Worm (Caenorhabditis elegans) whole organism, L3 larva: ENCODE results near the gene lbp-9.

Experiments used
- R02D3.7 ChIP-seq: fragments of 150-350 bp; optimal IDR thresholded peaks from 2 replicates; lab custom pipeline; 2014; ENCODE audit warnings: missing biosample characterization, missing genetic modification characterization
- ZK546.5 ChIP-seq: sonication (generic microtip); optimal IDR thresholded peaks from 2 replicates; lab custom pipeline; 2017; ENCODE audit warnings: missing biosample characterization, missing genetic modification characterization
- aly-2 ChIP-seq: fragments of 150-350 bp; optimal IDR thresholded peaks from 2 replicates; lab custom pipeline; 2014; ENCODE audit warnings: missing biosample characterization, missing genetic modification characterization
- ama-1 ChIP-seq: fragments of 150-350 bp; optimal IDR thresholded peaks from 2 replicates; lab custom pipeline; 2018
- ceh-16 ChIP-seq: sonication (generic microtip); optimal IDR thresholded peaks from 2 replicates; lab custom pipeline; 2017; ENCODE audit warnings: missing biosample characterization, missing genetic modification characterization
- ceh-28 ChIP-seq: fragments of 150-350 bp; optimal IDR thresholded peaks from 2 replicates; lab custom pipeline; 2014; ENCODE audit warnings: missing biosample characterization, missing genetic modification reagents, missing genetic modification characterization
- ceh-9 ChIP-seq: sonication (generic microtip); optimal IDR thresholded peaks from 2 replicates; lab custom pipeline; 2018; ENCODE audit warnings: missing biosample characterization, missing genetic modification characterization
- egl-27 ChIP-seq: sonication (generic microtip); optimal IDR thresholded peaks from 4 replicates; lab custom pipeline; 2017; ENCODE audit warnings: missing biosample characterization, missing genetic modification reagents, missing genetic modification characterization
- egl-5 ChIP-seq: fragments of 150-350 bp; optimal IDR thresholded peaks from 2 replicates; lab custom pipeline; 2017; ENCODE audit warnings: missing biosample characterization, missing genetic modification reagents, missing genetic modification characterization, inconsistent platforms
- elt-1 ChIP-seq: fragments of 150-350 bp; optimal IDR thresholded peaks from 2 replicates; lab custom pipeline; 2014; ENCODE audit warnings: missing biosample characterization, missing genetic modification characterization
- elt-2 ChIP-seq: sonication (generic microtip); optimal IDR thresholded peaks from 2 replicates; lab custom pipeline; 2016; ENCODE audit warnings: missing genetic modification reagents, mild to moderate bottlenecking, missing genetic modification characterization, missing compliant biosample characterization
- elt-3 ChIP-seq, 3 experiments: fragments of 150-350 bp in 1 of 3; sonication (generic microtip) in 2 of 3; optimal IDR thresholded peaks; 2 replicates in 2 of 3; 4 replicates in 1 of 3; lab custom pipeline; 2014 to 2017; ENCODE audit warnings: missing biosample characterization in 3 of 3, missing genetic modification characterization in 3 of 3
- fkh-10 ChIP-seq: sonication (generic microtip); optimal IDR thresholded peaks from 2 replicates; lab custom pipeline; 2017; ENCODE audit warnings: missing biosample characterization, missing genetic modification reagents, missing genetic modification characterization
- fkh-2 ChIP-seq: fragments of 150-350 bp; optimal IDR thresholded peaks from 2 replicates; lab custom pipeline; 2014; ENCODE audit warnings: missing biosample characterization, missing genetic modification reagents, missing genetic modification characterization
- fos-1 ChIP-seq: fragments of 150-350 bp; optimal IDR thresholded peaks from 2 replicates; lab custom pipeline; 2014; ENCODE audit warnings: missing biosample characterization, missing genetic modification characterization
- hmg-11 ChIP-seq: sonication (generic microtip); optimal IDR thresholded peaks from 2 replicates; lab custom pipeline; 2016; ENCODE audit warnings: missing genetic modification characterization, missing compliant biosample characterization
- jun-1 ChIP-seq: fragments of 150-350 bp; optimal IDR thresholded peaks from 2 replicates; lab custom pipeline; 2014; ENCODE audit warnings: missing biosample characterization, missing genetic modification reagents, missing genetic modification characterization
- lin-15B ChIP-seq: fragments of 150-350 bp; optimal IDR thresholded peaks from 2 replicates; lab custom pipeline; 2014; ENCODE audit warnings: missing biosample characterization, missing genetic modification characterization
- lin-39 ChIP-seq: fragments of 150-350 bp; optimal IDR thresholded peaks from 2 replicates; lab custom pipeline; 2018; ENCODE audit warnings: missing biosample characterization, missing genetic modification reagents, missing genetic modification characterization
- lsy-12 ChIP-seq: sonication (generic microtip); optimal IDR thresholded peaks from 2 replicates; lab custom pipeline; 2016; ENCODE audit warnings: mild to moderate bottlenecking, missing genetic modification characterization, missing compliant biosample characterization
- mml-1 ChIP-seq: fragments of 150-350 bp; sonication (generic microtip); optimal IDR thresholded peaks from 3 replicates; lab custom pipeline; 2014; ENCODE audit warnings: missing biosample characterization, missing genetic modification characterization
- nfya-1 ChIP-seq: sonication (generic microtip); optimal IDR thresholded peaks from 2 replicates; lab custom pipeline; 2017; ENCODE audit warnings: missing genetic modification characterization, mild to moderate bottlenecking, missing compliant biosample characterization, antibody characterized with exemption, moderate library complexity; ENCODE audit not compliant: insufficient read depth
- nhr-11 ChIP-seq: fragments of 150-350 bp; optimal IDR thresholded peaks from 2 replicates; lab custom pipeline; 2014; ENCODE audit warnings: missing biosample characterization, missing genetic modification characterization
- nhr-12 ChIP-seq: fragments of 150-350 bp; optimal IDR thresholded peaks from 2 replicates; lab custom pipeline; 2014; ENCODE audit warnings: missing biosample characterization, missing genetic modification characterization
- nhr-23 ChIP-seq: fragments of 150-350 bp; optimal IDR thresholded peaks from 2 replicates; lab custom pipeline; 2014; ENCODE audit warnings: missing biosample characterization, missing genetic modification reagents, missing genetic modification characterization
- nhr-237 ChIP-seq: fragments of 150-350 bp; optimal IDR thresholded peaks from 2 replicates; lab custom pipeline; 2014; ENCODE audit warnings: missing biosample characterization, missing genetic modification characterization
- nhr-25 ChIP-seq: sonication (generic microtip); optimal IDR thresholded peaks from 2 replicates; lab custom pipeline; 2017; ENCODE audit warnings: missing biosample characterization, missing genetic modification characterization
- nhr-28 ChIP-seq: fragments of 150-350 bp; optimal IDR thresholded peaks from 2 replicates; lab custom pipeline; 2014; ENCODE audit warnings: missing biosample characterization, missing genetic modification characterization
- nhr-43 ChIP-seq: sonication (generic microtip); optimal IDR thresholded peaks from 2 replicates; lab custom pipeline; 2016; ENCODE audit warnings: mild to moderate bottlenecking, missing genetic modification characterization, missing compliant biosample characterization; ENCODE audit not compliant: poor library complexity, severe bottlenecking
- nhr-76 ChIP-seq: fragments of 150-350 bp; sonication (generic microtip); optimal IDR thresholded peaks from 5 replicates; lab custom pipeline; 2014; ENCODE audit warnings: missing biosample characterization, missing genetic modification characterization
- pha-4 ChIP-seq: fragments of 150-350 bp; optimal IDR thresholded peaks from 2 replicates; lab custom pipeline; 2014; ENCODE audit warnings: missing biosample characterization, missing genetic modification reagents, missing genetic modification characterization
- pqm-1 ChIP-seq: fragments of 150-350 bp; optimal IDR thresholded peaks from 2 replicates; lab custom pipeline; 2017; ENCODE audit warnings: missing biosample characterization, missing genetic modification characterization, inconsistent platforms
- sea-2 ChIP-seq: fragments of 150-350 bp; sonication (generic microtip); optimal IDR thresholded peaks from 4 replicates; lab custom pipeline; 2014; ENCODE audit warnings: missing biosample characterization, missing genetic modification reagents, missing genetic modification characterization
- snpc-4 ChIP-seq: fragments of 150-350 bp; optimal IDR thresholded peaks from 2 replicates; lab custom pipeline; 2014; ENCODE audit warnings: missing biosample characterization, missing genetic modification characterization
- tbx-2 ChIP-seq: sonication (generic microtip); optimal IDR thresholded peaks from 2 replicates; lab custom pipeline; 2016; ENCODE audit warnings: mild to moderate bottlenecking, missing genetic modification characterization, missing compliant biosample characterization
- unc-39 ChIP-seq: sonication (generic microtip); optimal IDR thresholded peaks from 4 replicates; lab custom pipeline; 2017; ENCODE audit warnings: missing biosample characterization, missing genetic modification characterization
- unc-62 ChIP-seq: fragments of 150-350 bp; sonication (generic microtip); optimal IDR thresholded peaks from 4 replicates; lab custom pipeline; 2014; ENCODE audit warnings: missing biosample characterization, missing genetic modification reagents, missing genetic modification characterization
- zag-1 ChIP-seq: fragments of 150-350 bp; optimal IDR thresholded peaks from 2 replicates; lab custom pipeline; 2014; ENCODE audit warnings: missing biosample characterization, missing genetic modification characterization
- ztf-4 ChIP-seq: fragments of 150-350 bp; optimal IDR thresholded peaks from 2 replicates; lab custom pipeline; 2014; ENCODE audit warnings: missing biosample characterization, missing genetic modification characterization

Gene lbp-9

ce11 chrV:2067985-2068499 is at the start of gene lbp-9:
TSS of gene lbp-9 (plus strand) at chrV:2068449.
- TF ChIP-seq R02D3.7 (tag; lab: Kevin White, UChicago) (no peak), lin-39 (tag; lab: Kevin White, UChicago) (peak; percentile 56), nfya-1 (tag; lab: Kevin White, UChicago) (peak; percentile 55), hmg-11 (tag; lab: Kevin White, UChicago) (peak; percentile 25), pqm-1 (tag; lab: Kevin White, UChicago) (no peak), aly-2 (tag; lab: Kevin White, UChicago) (no peak), unc-39 (no peak), nhr-23 (tag; lab: Kevin White, UChicago) (peak; percentile 12), pha-4 (tag; lab: Kevin White, UChicago) (peak; percentile 11), ceh-16 (tag; lab: Kevin White, UChicago) (no peak), nhr-25 (tag; lab: Kevin White, UChicago) (peak; percentile 94), fkh-10 (GFP tag; lab: Kevin White, UChicago) (no peak), ceh-28 (tag; lab: Kevin White, UChicago) (peak; percentile 10), snpc-4 (tag; lab: Kevin White, UChicago) (peak; percentile 24), ztf-4 (tag; lab: Kevin White, UChicago) (no peak), tbx-2 (tag; lab: Kevin White, UChicago) (no peak), fos-1 (tag; lab: Kevin White, UChicago) (no peak), nhr-11 (tag; lab: Kevin White, UChicago) (no peak), egl-5 (peak; percentile 20), lin-15B (tag; lab: Kevin White, UChicago) (peak; percentile 3)
- TF ChIP-seq, all 47 proteins: peak for 10

- TF ChIP-seq nhr-23 (tag; lab: Kevin White, UChicago): no peak
Observed at ce11 chrV:2018689-2019088, 49.6 kb upstream of the lbp-9 start, which contains the start of gene F59A7.14. TSS of gene F59A7.14 (plus strand) at chrV:2018989.

ce11 chrV:2021283-2021682 is 47.0 kb upstream of the lbp-9 start:
- TF ChIP-seq mml-1 (tag; lab: Kevin White, UChicago) (no peak), elt-3 (tag; optimal IDR thresholded peaks at IDR 0.05; lab: Kevin White, UChicago) (no peak), fos-1 (tag; lab: Kevin White, UChicago) (no peak), nfya-1 (tag; lab: Kevin White, UChicago) (no peak), elt-1 (tag; lab: Kevin White, UChicago) (no peak), ama-1 (lab: Kevin White, UChicago) (no peak)

- TF ChIP-seq egl-5: no peak
- no peak for TF ChIP-seq tbx-2 (tag; lab: Kevin White, UChicago)
- no peak for TF ChIP-seq elt-2
- TF ChIP-seq nhr-43: no peak
- TF ChIP-seq aly-2 (tag; lab: Kevin White, UChicago): no peak
- TF ChIP-seq snpc-4 (tag; lab: Kevin White, UChicago): no peak
- TF ChIP-seq sea-2 (GFP tag; lab: Kevin White, UChicago): no peak
- no peak for TF ChIP-seq nhr-76 (tag; lab: Kevin White, UChicago)
- TF ChIP-seq nhr-25 (tag; lab: Kevin White, UChicago): no peak
- TF ChIP-seq nhr-23 (tag; lab: Kevin White, UChicago): no peak
- TF ChIP-seq unc-62 (GFP tag; lab: Kevin White, UChicago): no peak
- no peak for TF ChIP-seq lsy-12 (tag; lab: Kevin White, UChicago)
- no peak for TF ChIP-seq pqm-1 (tag; lab: Kevin White, UChicago)
- TF ChIP-seq nhr-237 (tag; lab: Kevin White, UChicago): no peak
- TF ChIP-seq elt-3 (tag; optimal IDR thresholded peaks at IDR 0.05; lab: Kevin White, UChicago): no peak
- no peak for TF ChIP-seq jun-1
- TF ChIP-seq nhr-11 (tag; lab: Kevin White, UChicago): no peak
- TF ChIP-seq ama-1 (lab: Kevin White, UChicago): no peak
Observed at ce11 chrV:2022374-2022773, 45.9 kb upstream of the lbp-9 start, which contains the start of gene F59A7.5. TSS of gene F59A7.5 (plus strand) at chrV:2022674.

ce11 chrV:2027787-2028186 is 40.5 kb upstream of the lbp-9 start, which contains the start of gene srab-13:
TSS of gene srab-13 (minus strand) at chrV:2027887.
- no peak for TF ChIP-seq egl-27
- TF ChIP-seq aly-2 (tag; lab: Kevin White, UChicago): no peak
- TF ChIP-seq lin-39 (tag; lab: Kevin White, UChicago): no peak
- no peak for TF ChIP-seq fkh-2
- TF ChIP-seq nhr-12 (tag; lab: Kevin White, UChicago): no peak
- no peak for TF ChIP-seq egl-5
- no peak for TF ChIP-seq nfya-1 (tag; lab: Kevin White, UChicago)
- no peak for TF ChIP-seq zag-1 (tag; lab: Kevin White, UChicago)
- no peak for TF ChIP-seq ZK546.5 (tag; lab: Kevin White, UChicago)
- no peak for TF ChIP-seq mml-1 (tag; lab: Kevin White, UChicago)
- TF ChIP-seq ceh-28 (tag; lab: Kevin White, UChicago): no peak
- TF ChIP-seq fkh-10 (GFP tag; lab: Kevin White, UChicago): no peak
- no peak for TF ChIP-seq nhr-28 (tag; lab: Kevin White, UChicago)
- no peak for TF ChIP-seq R02D3.7 (tag; lab: Kevin White, UChicago)
- TF ChIP-seq elt-3 (tag; optimal IDR thresholded peaks at IDR 0.05; lab: Kevin White, UChicago): no peak
- no peak for TF ChIP-seq fos-1 (tag; lab: Kevin White, UChicago)
- no peak for TF ChIP-seq ceh-9 (tag; lab: Kevin White, UChicago)
- TF ChIP-seq, all 47 proteins: peak for 0
